Fruit fly (Drosophila melanogaster): ENCODE measurements around the gene CheB38b.

The CheB38b gene

dm6 chr2L:20821249-20822024 lies 4.4 kb upstream of the CheB38b start:
- TF ChIP-seq EcR (GFP tag; optimal IDR thresholded peaks at IDR 0.05), result peak; percentile 63
- TF ChIP-seq rn (GFP tag; IDR thresholded peaks at IDR 0.05), result no peak
- peak; percentile 75 for TF ChIP-seq Pif1A (GFP tag; optimal IDR thresholded peaks at IDR 0.05)
- TF ChIP-seq CG8301 (tag; optimal IDR thresholded peaks at IDR 0.05), result peak; percentile 46
- no peak; the same call in 1 of the 2 replicates for TF ChIP-seq CG12605 (GFP tag; IDR thresholded peaks at IDR 0.05)
- TF ChIP-seq Snoo (tag; optimal IDR thresholded peaks at IDR 0.05), result peak; percentile 10
- TF ChIP-seq fd96Ca (GFP tag; IDR thresholded peaks at IDR 0.05), result peak; percentile 33
- TF ChIP-seq Ets98B (GFP tag; IDR thresholded peaks at IDR 0.05), result peak; percentile 76; the same call in 1 of the 2 replicates
- no peak for TF ChIP-seq CG9948 (tag; optimal IDR thresholded peaks at IDR 0.05)
- no peak for TF ChIP-seq CG10348 (GFP tag; IDR thresholded peaks at IDR 0.05)
- peak; percentile 34 for TF ChIP-seq CG17806 (tag; optimal IDR thresholded peaks at IDR 0.05)
- peak; percentile 26 for TF ChIP-seq gl (tag; optimal IDR thresholded peaks at IDR 0.05)
- no peak for TF ChIP-seq D1 (tag; optimal IDR thresholded peaks at IDR 0.05)
- TF ChIP-seq CG32121 (GFP tag; IDR thresholded peaks at IDR 0.05), result peak; percentile 52; the same call in 1 of the 2 replicates
- peak; percentile 95 for TF ChIP-seq CG13204 (GFP tag; optimal IDR thresholded peaks at IDR 0.05)
- no peak for TF ChIP-seq CG34367 (tag; optimal IDR thresholded peaks at IDR 0.05)
- peak; percentile 86 for TF ChIP-seq CG4496 (GFP tag; IDR thresholded peaks at IDR 0.05)
- peak; percentile 18 for TF ChIP-seq Pif1B (GFP tag; optimal IDR thresholded peaks at IDR 0.05)
- no peak for TF ChIP-seq CG15710 (tag; optimal IDR thresholded peaks at IDR 0.05)
- peak; percentile 54 for TF ChIP-seq CG14655 (GFP tag; optimal IDR thresholded peaks at IDR 0.05)
- TF ChIP-seq CG8159 (tag; optimal IDR thresholded peaks at IDR 0.05), result peak; percentile 59

DNA sequence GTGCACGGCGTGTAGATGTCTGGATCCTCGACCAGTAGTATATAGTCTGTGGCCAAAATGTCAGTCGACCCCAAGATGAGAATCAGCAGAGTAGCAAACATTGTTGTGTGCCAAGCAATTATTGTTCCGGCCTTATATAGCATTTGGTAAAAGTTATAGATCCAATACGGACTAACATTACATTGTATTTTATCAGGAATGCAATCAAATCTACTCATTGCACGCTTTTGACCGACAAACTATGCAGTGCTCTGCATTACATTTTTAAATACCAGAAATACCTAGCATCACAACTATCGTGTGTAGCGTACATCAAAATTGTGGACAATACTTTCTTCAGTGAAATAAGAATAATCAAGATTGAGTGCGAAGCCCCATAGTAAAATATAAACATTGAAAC lies 3.7 kb upstream of the CheB38b start, which contains the start of gene CheB38c:
Gene CheB38c, minus strand, starts transcription at position 101 of the 400 bp plus-strand sequence.
- TF ChIP-seq Pif1B (GFP tag; optimal IDR thresholded peaks at IDR 0.05) (no peak), Pif1A (GFP tag; optimal IDR thresholded peaks at IDR 0.05) (no peak), CG8301 (tag; optimal IDR thresholded peaks at IDR 0.05) (no peak), CG10348 (GFP tag; IDR thresholded peaks at IDR 0.05) (no peak), CG12605 (GFP tag; IDR thresholded peaks at IDR 0.05) (no peak), CG34367 (tag; optimal IDR thresholded peaks at IDR 0.05) (no peak), EcR (GFP tag; optimal IDR thresholded peaks at IDR 0.05) (no peak), CG17806 (tag; optimal IDR thresholded peaks at IDR 0.05) (no peak), CG8159 (tag; optimal IDR thresholded peaks at IDR 0.05) (no peak), gl (tag; optimal IDR thresholded peaks at IDR 0.05) (no peak), CG13204 (GFP tag; optimal IDR thresholded peaks at IDR 0.05) (no peak)

dm6 chr2L:20818432-20818831 lies 1.4 kb upstream of the CheB38b start, which contains the start of gene CheB38a:
TSS of gene CheB38a (minus strand) at chr2L:20818532.
- no peak for TF ChIP-seq CG17806 (tag; optimal IDR thresholded peaks at IDR 0.05)
- TF ChIP-seq CG8159 (tag; optimal IDR thresholded peaks at IDR 0.05), result no peak
- TF ChIP-seq fd96Ca (GFP tag; IDR thresholded peaks at IDR 0.05), result no peak
- TF ChIP-seq Pif1B (GFP tag; optimal IDR thresholded peaks at IDR 0.05), result no peak
- TF ChIP-seq CG9948 (tag; optimal IDR thresholded peaks at IDR 0.05), result no peak
- TF ChIP-seq D1 (tag; optimal IDR thresholded peaks at IDR 0.05), result no peak
- TF ChIP-seq CG34367 (tag; optimal IDR thresholded peaks at IDR 0.05), result no peak
- TF ChIP-seq gl (tag; optimal IDR thresholded peaks at IDR 0.05), result no peak
- TF ChIP-seq Ets98B (GFP tag; IDR thresholded peaks at IDR 0.05), result no peak
- no peak for TF ChIP-seq CG12605 (GFP tag; IDR thresholded peaks at IDR 0.05)
- TF ChIP-seq CG13204 (GFP tag; optimal IDR thresholded peaks at IDR 0.05), result no peak
- no peak for TF ChIP-seq Pif1A (GFP tag; optimal IDR thresholded peaks at IDR 0.05)
- no peak for TF ChIP-seq CG8301 (tag; optimal IDR thresholded peaks at IDR 0.05)
- TF ChIP-seq CG15710 (tag; optimal IDR thresholded peaks at IDR 0.05), result no peak
- TF ChIP-seq CG14655 (GFP tag; optimal IDR thresholded peaks at IDR 0.05), result no peak
- no peak for TF ChIP-seq rn (GFP tag; IDR thresholded peaks at IDR 0.05)
- TF ChIP-seq CG4496 (GFP tag; IDR thresholded peaks at IDR 0.05), result no peak
- no peak for TF ChIP-seq Snoo (tag; optimal IDR thresholded peaks at IDR 0.05)

- TF ChIP-seq rn (GFP tag; IDR thresholded peaks at IDR 0.05), result no peak
These were observed 930 bp downstream of the CheB38b start, which contains the start of gene CG33322 for dm6 chr2L:20816140-20816539. TSS of gene CG33322 (minus strand) at chr2L:20816240.

dm6 chr2L:20812283-20813189 lies 4.5 kb downstream of the CheB38b start:
- peak; percentile 29 for TF ChIP-seq CG15710 (tag; optimal IDR thresholded peaks at IDR 0.05)
- peak; percentile 45 for TF ChIP-seq CG9948 (tag; optimal IDR thresholded peaks at IDR 0.05)
- peak; percentile 43 for TF ChIP-seq gl (tag; optimal IDR thresholded peaks at IDR 0.05)
- peak; percentile 17 for TF ChIP-seq CG14655 (GFP tag; optimal IDR thresholded peaks at IDR 0.05)
- TF ChIP-seq CG17806 (tag; optimal IDR thresholded peaks at IDR 0.05), result peak; percentile 49
- no peak for TF ChIP-seq D1 (tag; optimal IDR thresholded peaks at IDR 0.05)
- no peak for TF ChIP-seq CG8301 (tag; optimal IDR thresholded peaks at IDR 0.05)
- peak; percentile 62 for TF ChIP-seq CG8159 (tag; optimal IDR thresholded peaks at IDR 0.05)
- TF ChIP-seq rn (GFP tag; IDR thresholded peaks at IDR 0.05), result 0 out of 2 replicates have a peak, but pooled peaks have one; percentile 18
- peak; percentile 52; the same call in 2 of the 3 replicates for TF ChIP-seq CG4496 (GFP tag; IDR thresholded peaks at IDR 0.05)
- TF ChIP-seq CG12605 (GFP tag; IDR thresholded peaks at IDR 0.05), result no peak
- TF ChIP-seq Pif1B (GFP tag; optimal IDR thresholded peaks at IDR 0.05), result peak; percentile 40
- no peak for TF ChIP-seq CG32121 (GFP tag; IDR thresholded peaks at IDR 0.05)
- TF ChIP-seq fd96Ca (GFP tag; IDR thresholded peaks at IDR 0.05), result no peak
- TF ChIP-seq CG10348 (GFP tag; IDR thresholded peaks at IDR 0.05), result no peak
- peak; percentile 6 for TF ChIP-seq Pif1A (GFP tag; optimal IDR thresholded peaks at IDR 0.05)
- TF ChIP-seq EcR (GFP tag; optimal IDR thresholded peaks at IDR 0.05), result peak; percentile 91
- peak; percentile 10 for TF ChIP-seq CG34367 (tag; optimal IDR thresholded peaks at IDR 0.05)
- TF ChIP-seq CG13204 (GFP tag; optimal IDR thresholded peaks at IDR 0.05), result peak; percentile 17

All from whole organism, pupa.